Fruit fly (Drosophila melanogaster): ENCODE data around the gene CG12994.

The CG12994 gene

DNA sequence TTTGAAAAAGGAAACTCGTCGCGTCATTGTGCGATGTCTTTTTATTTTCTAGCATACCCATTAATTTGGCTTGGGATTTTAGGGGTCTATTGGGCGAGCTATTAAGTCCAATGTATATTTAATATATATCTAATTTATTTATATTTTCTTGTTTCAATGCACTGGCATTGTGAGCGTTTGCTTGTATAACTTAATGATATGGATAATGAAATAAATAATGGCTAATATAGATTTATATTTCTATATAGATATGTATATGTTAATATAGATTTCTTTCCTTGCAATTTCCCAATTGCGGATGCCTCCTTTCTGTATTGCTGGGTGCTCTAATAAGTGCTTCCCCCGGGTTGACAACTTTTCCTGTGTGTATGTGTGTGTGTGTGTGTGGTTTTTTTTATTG is 27.8 kb upstream of the CG12994 start (continued):
- peak; percentile 82 for TF ChIP-seq dmrt11E (tag; optimal IDR thresholded peaks at IDR 0.05)
- no peak for TF ChIP-seq CG17912 (GFP tag; optimal IDR thresholded peaks at IDR 0.05)
- TF ChIP-seq CG33557 (GFP tag; optimal IDR thresholded peaks at IDR 0.05), result peak; percentile 14
- TF ChIP-seq D19B (GFP tag; optimal IDR thresholded peaks at IDR 0.05), result peak; percentile 21
- no peak for TF ChIP-seq hkb (optimal IDR thresholded peaks at IDR 0.05)
- no peak for TF ChIP-seq hkb (GFP tag; IDR thresholded peaks at IDR 0.05)
- TF ChIP-seq pan (optimal IDR thresholded peaks at IDR 0.05), result peak in 1 of 2 experiments; percentile 1
- TF ChIP-seq pan (GFP tag; optimal IDR thresholded peaks at IDR 0.05 in 1 of 2, IDR thresholded peaks at IDR 0.05 in 1 of 2), result no peak
- TF ChIP-seq CG34376 (GFP tag; optimal IDR thresholded peaks at IDR 0.05), result no peak
- no peak for TF ChIP-seq klu (GFP tag; IDR thresholded peaks at IDR 0.05)
- peak; percentile 35 for TF ChIP-seq CG16815 (GFP tag; optimal IDR thresholded peaks at IDR 0.05)
- peak; percentile 10; the same call in 1 of the 2 replicates for TF ChIP-seq ro (GFP tag; IDR thresholded peaks at IDR 0.05)
- TF ChIP-seq C15 (GFP tag; IDR thresholded peaks at IDR 0.05), result no peak
- TF ChIP-seq CoRest (tag; optimal IDR thresholded peaks at IDR 0.05), result peak; percentile 40
- TF ChIP-seq Dad (GFP tag; optimal IDR thresholded peaks at IDR 0.05), result no peak
- no peak for TF ChIP-seq so (GFP tag; IDR thresholded peaks at IDR 0.05)
- no peak for TF ChIP-seq HHEX (GFP tag; optimal IDR thresholded peaks at IDR 0.05)
- no peak for TF ChIP-seq CG17612 (GFP tag; IDR thresholded peaks at IDR 0.05)
- peak; percentile 48 for TF ChIP-seq CG8388 (GFP tag; optimal IDR thresholded peaks at IDR 0.05)
- TF ChIP-seq sqz (GFP tag; optimal IDR thresholded peaks at IDR 0.05), result no peak
- peak; percentile 8 for TF ChIP-seq CG13775 (GFP tag; optimal IDR thresholded peaks at IDR 0.05)
- TF ChIP-seq kah (GFP tag; optimal IDR thresholded peaks at IDR 0.05), result no peak
- no peak for TF ChIP-seq Max (GFP tag; optimal IDR thresholded peaks at IDR 0.05)
- TF ChIP-seq Opbp (GFP tag; IDR thresholded peaks at IDR 0.05; ENCODE audit: partially characterized antibody), result no peak
- no peak for TF ChIP-seq CG8944 (GFP tag; optimal IDR thresholded peaks at IDR 0.05)
- no peak for TF ChIP-seq bigmax (GFP tag; optimal IDR thresholded peaks at IDR 0.05)
- no peak for TF ChIP-seq CG3847 (GFP tag; IDR thresholded peaks at IDR 0.05)
- TF ChIP-seq CG4404 (GFP tag; IDR thresholded peaks at IDR 0.05), result 0 out of 2 replicates have a peak, but pooled peaks have one; percentile 29
- TF ChIP-seq pzg (GFP tag; optimal IDR thresholded peaks at IDR 0.05), result no peak
- TF ChIP-seq lola (GFP tag; optimal IDR thresholded peaks at IDR 0.05), result peak in 1 of 3 experiments; percentile 66
- no peak for TF ChIP-seq Jarid2 (GFP tag; optimal IDR thresholded peaks at IDR 0.05)
- no peak for TF ChIP-seq al (GFP tag; IDR thresholded peaks at IDR 0.05)
- no peak for TF ChIP-seq HmgZ (tag; optimal IDR thresholded peaks at IDR 0.05)
- no peak for TF ChIP-seq CG3163 (GFP tag; optimal IDR thresholded peaks at IDR 0.05)
- TF ChIP-seq Hand (GFP tag; optimal IDR thresholded peaks at IDR 0.05), result no peak
- TF ChIP-seq gro (GFP tag; optimal IDR thresholded peaks at IDR 0.05), result no peak
- no peak for TF ChIP-seq da (GFP tag; optimal IDR thresholded peaks at IDR 0.05)
- TF ChIP-seq CG11093 (GFP tag; IDR thresholded peaks at IDR 0.05), result no peak
- TF ChIP-seq toy (GFP tag; IDR thresholded peaks at IDR 0.05), result no peak
- no peak for TF ChIP-seq bab2 (GFP tag; optimal IDR thresholded peaks at IDR 0.05)
- no peak for TF ChIP-seq crc (GFP tag; optimal IDR thresholded peaks at IDR 0.05)
- TF ChIP-seq Poxn (GFP tag; IDR thresholded peaks at IDR 0.05), result no peak
- TF ChIP-seq sc (optimal IDR thresholded peaks at IDR 0.05), result no peak
- TF ChIP-seq sc (GFP tag; optimal IDR thresholded peaks at IDR 0.05), result peak; percentile 43
- TF ChIP-seq knrl (GFP tag; IDR thresholded peaks at IDR 0.05; ENCODE audit: partially characterized antibody), result no peak
- no peak for TF ChIP-seq wek (GFP tag; optimal IDR thresholded peaks at IDR 0.05)
- TF ChIP-seq CG8290 (GFP tag; optimal IDR thresholded peaks at IDR 0.05), result no peak
- no peak for TF ChIP-seq CG8290 (tag; optimal IDR thresholded peaks at IDR 0.05)
- TF ChIP-seq inv (GFP tag; IDR thresholded peaks at IDR 0.05; ENCODE audit: partially characterized antibody), result no peak
- TF ChIP-seq CG8924 (tag; optimal IDR thresholded peaks at IDR 0.05), result peak; percentile 58
- TF ChIP-seq NC2α (GFP tag; optimal IDR thresholded peaks at IDR 0.05), result no peak
- TF ChIP-seq ham (GFP tag; IDR thresholded peaks at IDR 0.05), result no peak
- no peak for TF ChIP-seq CG33213 (GFP tag; optimal IDR thresholded peaks at IDR 0.05)
